Worm (Caenorhabditis elegans) whole organism, L2 larva: ENCODE data around the gene Y39A1A.20.

Experiments used
- alr-1 ChIP-seq: fragments of 150-350 bp; optimal IDR thresholded peaks from 2 replicates; lab custom pipeline; 2014; ENCODE audit warnings: missing biosample characterization, missing genetic modification characterization
- egl-27 ChIP-seq: sonication (generic microtip); optimal IDR thresholded peaks from 3 replicates; lab custom pipeline; 2017; ENCODE audit warnings: missing biosample characterization, missing genetic modification reagents, missing genetic modification characterization
- lsy-2 ChIP-seq, 2 experiments: fragments of 150-350 bp in 1 of 2; sonication (generic microtip) in 1 of 2; optimal IDR thresholded peaks; 2 replicates each; lab custom pipeline; 2014 to 2017; ENCODE audit warnings: missing biosample characterization in 2 of 2, missing genetic modification characterization in 2 of 2
- nhr-237 ChIP-seq: fragments of 150-350 bp; optimal IDR thresholded peaks from 2 replicates; lab custom pipeline; 2014; ENCODE audit warnings: missing biosample characterization, missing genetic modification characterization

DNA sequence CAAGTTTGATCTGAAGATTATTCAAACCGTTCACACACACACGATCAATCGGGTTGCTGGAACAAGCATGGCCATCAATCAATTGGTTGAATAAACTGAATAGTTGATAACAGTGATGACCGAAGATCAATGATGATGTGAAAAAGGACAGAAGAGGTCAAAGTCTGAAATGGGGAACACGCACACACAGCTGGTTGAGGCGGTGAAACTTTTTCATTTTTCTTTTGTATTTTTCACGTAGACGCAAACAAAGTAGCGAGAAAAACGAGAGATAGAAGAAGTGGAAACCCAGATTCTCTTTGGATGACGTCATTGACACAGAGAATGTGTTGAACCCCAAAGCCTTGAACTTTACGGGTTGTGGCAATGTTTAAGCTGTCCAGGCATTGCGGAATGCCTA, 17.1 kb upstream of the Y39A1A.20 start:
- TF ChIP-seq egl-27 (tag; lab: Kevin White, UChicago): peak; percentile 62
- TF ChIP-seq alr-1 (tag; lab: Kevin White, UChicago): no peak
- TF ChIP-seq lsy-2 (tag; optimal IDR thresholded peaks at IDR 0.05; lab: Kevin White, UChicago): peak in 1 of 2 experiments; percentile 62
- TF ChIP-seq nhr-237 (tag; lab: Kevin White, UChicago): no peak
